Fruit fly (Drosophila melanogaster) whole organism, prepupa: ENCODE measurements around the gene CG8064.

Experiments
- CG15336 ChIP-seq: fragments of 200-800 bp; sonication (Bioruptor generic); IDR thresholded peaks from 2 replicates; pipeline ENCODE4 v1.3.6; 2022; ENCODE audit warnings: missing biosample characterization, missing genetic modification characterization
- CG3032 ChIP-seq: fragments of 200-800 bp; optimal IDR thresholded peaks from 2 replicates; lab custom pipeline; 2019; ENCODE audit warnings: missing biosample characterization, mild to moderate bottlenecking, missing genetic modification characterization, moderate library complexity
- CG31627 ChIP-seq: fragments of 200-800 bp; sonication (Bioruptor generic); optimal IDR thresholded peaks from 3 replicates; lab custom pipeline; 2016; ENCODE audit warnings: missing biosample characterization, missing genetic modification characterization
- CG6808 ChIP-seq: fragments of 200-800 bp; sonication (Bioruptor generic); optimal IDR thresholded peaks from 3 replicates; lab custom pipeline; 2017; ENCODE audit warnings: missing biosample characterization, missing genetic modification characterization, mild to moderate bottlenecking, moderate library complexity, missing genetic modification reagents
- CG8119 ChIP-seq: fragments of 200-800 bp; sonication (Bioruptor generic); IDR thresholded peaks from 3 replicates; pipeline ENCODE4 v1.3.6; 2022; ENCODE audit warnings: missing biosample characterization, missing genetic modification characterization
- Ets21C ChIP-seq: fragments of 200-800 bp; sonication (Bioruptor generic); optimal IDR thresholded peaks from 3 replicates; lab custom pipeline; 2016; ENCODE audit warnings: missing biosample characterization, missing genetic modification characterization
- Ets96B ChIP-seq: fragments of 200-800 bp; optimal IDR thresholded peaks from 2 replicates; lab custom pipeline; 2019; ENCODE audit warnings: missing biosample characterization, mild to moderate bottlenecking, missing genetic modification characterization, moderate library complexity

DNA sequence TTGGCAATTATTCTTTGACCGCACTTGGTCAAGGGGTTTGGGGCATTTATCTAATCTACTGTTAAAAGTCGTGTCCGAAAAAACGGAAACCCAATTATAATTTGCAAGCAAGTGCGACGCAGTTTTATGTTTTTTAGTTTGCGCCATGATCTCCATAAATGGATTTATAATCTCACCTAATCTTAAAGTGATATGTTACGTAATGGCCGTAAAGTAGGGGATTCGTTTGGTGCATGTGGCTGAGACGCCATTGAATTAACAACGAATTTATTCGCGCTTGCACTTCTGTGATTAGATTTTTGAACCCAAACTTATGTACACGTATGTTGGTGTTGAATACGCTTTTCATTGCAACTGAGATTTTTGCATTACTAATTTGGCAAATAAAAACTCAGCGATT is 6.8 kb upstream of the CG8064 start:
- TF ChIP-seq CG8119 (GFP tag; lab: Robert Waterston, UW) (no peak), CG15336 (GFP tag; lab: Robert Waterston, UW) (no peak), Ets96B (tag; lab: Kevin White, UChicago) (no peak), CG6808 (GFP tag; lab: Kevin White, UChicago) (no peak), CG3032 (tag; lab: Kevin White, UChicago) (no peak), Ets21C (no peak), CG31627 (GFP tag; lab: Kevin White, UChicago) (no peak)
